Fruit fly (Drosophila melanogaster): ENCODE results near the gene Zcchc7.

Zcchc7 gene

DNA sequence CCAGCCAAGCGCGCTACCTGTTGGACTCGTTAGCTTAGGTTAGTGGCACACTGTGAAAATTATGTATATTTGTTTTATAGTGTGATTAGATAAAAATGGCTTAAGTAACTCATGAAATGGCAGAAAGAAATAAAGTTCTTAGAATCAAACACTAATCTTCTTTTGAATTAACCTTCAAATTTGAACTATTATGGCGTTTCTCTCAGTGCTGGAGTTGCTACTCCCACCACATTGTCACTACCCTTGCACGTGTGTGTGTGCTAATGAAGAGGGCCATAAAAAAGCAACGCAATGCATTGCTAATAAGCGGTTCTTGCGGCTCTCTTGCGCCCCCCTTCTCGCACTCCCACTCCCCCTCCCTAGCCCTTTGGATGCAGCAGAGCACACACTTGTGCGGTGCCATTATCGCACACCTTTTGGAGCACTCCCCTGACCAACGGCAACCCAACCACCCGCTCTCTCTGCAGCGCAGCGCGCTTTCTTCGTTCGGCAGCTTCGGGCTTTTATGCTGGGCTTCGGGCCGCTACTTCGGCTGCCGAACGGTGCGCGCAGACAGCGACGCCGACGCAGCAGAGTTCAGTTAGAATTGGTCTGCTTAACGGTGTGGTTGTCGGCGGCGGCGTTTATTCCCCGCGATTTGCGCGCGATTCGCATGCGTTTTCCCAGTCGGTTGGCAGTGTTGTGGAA lies 45.6 kb downstream of the Zcchc7 start (continued):
- TF ChIP-seq Gug (GFP tag; IDR thresholded peaks at IDR 0.05), result peak; percentile 78
- no peak for TF ChIP-seq ac (GFP tag; optimal IDR thresholded peaks at IDR 0.05)
- no peak for TF ChIP-seq CG8765 (GFP tag; IDR thresholded peaks at IDR 0.05)
- peak; percentile 64 for TF ChIP-seq CG10543 (GFP tag; optimal IDR thresholded peaks at IDR 0.05)
- TF ChIP-seq fu2 (GFP tag; optimal IDR thresholded peaks at IDR 0.05), result peak; percentile 57
- TF ChIP-seq Dfd (GFP tag; optimal IDR thresholded peaks at IDR 0.05), result no peak
- peak; percentile 92 for TF ChIP-seq CG15601 (tag; optimal IDR thresholded peaks at IDR 0.05)
- peak; percentile 92 for TF ChIP-seq H15 (GFP tag; IDR thresholded peaks at IDR 0.05)
- peak; percentile 89 for TF ChIP-seq CG8944 (GFP tag; optimal IDR thresholded peaks at IDR 0.05)
- peak; percentile 89 for TF ChIP-seq Optix (GFP tag; IDR thresholded peaks at IDR 0.05)
- peak; percentile 89 for TF ChIP-seq CG1529 (GFP tag; optimal IDR thresholded peaks at IDR 0.05)
- peak; percentile 91 for TF ChIP-seq CG3407 (GFP tag; optimal IDR thresholded peaks at IDR 0.05)
- TF ChIP-seq CG10431 (GFP tag; optimal IDR thresholded peaks at IDR 0.05), result peak; percentile 74
- TF ChIP-seq inv (GFP tag; IDR thresholded peaks at IDR 0.05; ENCODE audit: partially characterized antibody), result no peak
- peak; percentile 72 for TF ChIP-seq cg (GFP tag; optimal IDR thresholded peaks at IDR 0.05)
- TF ChIP-seq CG10366 (GFP tag; IDR thresholded peaks at IDR 0.05), result peak; percentile 95
- TF ChIP-seq grn (GFP tag; optimal IDR thresholded peaks at IDR 0.05), result peak; percentile 23
- TF ChIP-seq CHES-1-like (GFP tag; optimal IDR thresholded peaks at IDR 0.05), result peak; percentile 80
- peak; percentile 54 for TF ChIP-seq CG12744 (GFP tag; optimal IDR thresholded peaks at IDR 0.05)
- peak; percentile 73 for TF ChIP-seq Ravus (GFP tag; IDR thresholded peaks at IDR 0.05)
- peak; percentile 92 for TF ChIP-seq CG6254 (GFP tag; optimal IDR thresholded peaks at IDR 0.05)
- TF ChIP-seq pum (GFP tag; optimal IDR thresholded peaks at IDR 0.05), result peak; percentile 89
- TF ChIP-seq org-1 (GFP tag; optimal IDR thresholded peaks at IDR 0.05), result peak; percentile 86
- TF ChIP-seq CG6654 (GFP tag; optimal IDR thresholded peaks at IDR 0.05), result peak; percentile 81
- peak; percentile 89 for TF ChIP-seq esg (GFP tag; conservative IDR thresholded peaks at IDR 0.05)
- peak; percentile 18; the same call in 1 of the 3 replicates for TF ChIP-seq CG34224 (GFP tag; IDR thresholded peaks at IDR 0.05; ENCODE audit: partially characterized antibody)
- TF ChIP-seq HmgZ (tag; optimal IDR thresholded peaks at IDR 0.05), result peak; percentile 62
- TF ChIP-seq ind (GFP tag; optimal IDR thresholded peaks at IDR 0.05), result peak; percentile 87
- TF ChIP-seq Ets65A (GFP tag), result peak; percentile 96
- TF ChIP-seq Hsf (GFP tag; optimal IDR thresholded peaks at IDR 0.05), result peak; percentile 90
- peak; percentile 63; the same call in 2 of the 3 replicates for TF ChIP-seq CG6175 (GFP tag; IDR thresholded peaks at IDR 0.05)
- peak; percentile 84 for TF ChIP-seq CG13123 (GFP tag; optimal IDR thresholded peaks at IDR 0.05)
- no peak for TF ChIP-seq pan (optimal IDR thresholded peaks at IDR 0.05)
- TF ChIP-seq pan (GFP tag; optimal IDR thresholded peaks at IDR 0.05 in 1 of 2, IDR thresholded peaks at IDR 0.05 in 1 of 2), result peak in 1 of 2 experiments; percentile 93
- no peak for TF ChIP-seq hb (GFP tag; IDR thresholded peaks at IDR 0.05; ENCODE audit: partially characterized antibody)
- peak; percentile 49 for TF ChIP-seq CG30020 (tag; optimal IDR thresholded peaks at IDR 0.05)
- TF ChIP-seq otp (GFP tag; IDR thresholded peaks at IDR 0.05), result peak; percentile 93
- TF ChIP-seq Pdp1 (GFP tag; optimal IDR thresholded peaks at IDR 0.05), result peak; percentile 86 to 90
- TF ChIP-seq CG13424 (tag; optimal IDR thresholded peaks at IDR 0.05), result peak; percentile 92
- no peak for TF ChIP-seq CG2129 (GFP tag; IDR thresholded peaks at IDR 0.05; ENCODE audit: partially characterized antibody)
- peak; percentile 98 for TF ChIP-seq kni (GFP tag; optimal IDR thresholded peaks at IDR 0.05)
- peak; percentile 53 for TF ChIP-seq abd-A (tag; optimal IDR thresholded peaks at IDR 0.05)
- TF ChIP-seq BtbVII (GFP tag; optimal IDR thresholded peaks at IDR 0.05), result peak; percentile 73
- TF ChIP-seq zfh2 (GFP tag; optimal IDR thresholded peaks at IDR 0.05), result peak; percentile 35
- peak; percentile 83 for TF ChIP-seq CG3847 (GFP tag; IDR thresholded peaks at IDR 0.05)
- no peak for TF ChIP-seq prd (optimal IDR thresholded peaks at IDR 0.05)
- peak; percentile 93 for TF ChIP-seq prd (GFP tag; IDR thresholded peaks at IDR 0.05)
- peak; percentile 74 for TF ChIP-seq lilli (GFP tag; optimal IDR thresholded peaks at IDR 0.05)
- TF ChIP-seq trh (GFP tag; optimal IDR thresholded peaks at IDR 0.05), result peak; percentile 61
- TF ChIP-seq CG4707 (GFP tag; optimal IDR thresholded peaks at IDR 0.05), result peak; percentile 70

Measured in whole organism, embryonic.